Worm (Caenorhabditis elegans) whole organism, L4 larva: ENCODE measurements around the gene Y49F6B.20.

Experiments used
- F37D6.2 ChIP-seq: sonication (generic microtip); optimal IDR thresholded peaks from 2 replicates; lab custom pipeline; 2016; ENCODE audit warnings: mild to moderate bottlenecking, missing genetic modification characterization, missing compliant biosample characterization
- F44E2.7 ChIP-seq: fragments of 200-800 bp; sonication (Bioruptor generic); IDR thresholded peaks from 2 replicates; pipeline ENCODE4 v2.1.2; 2022; ENCODE audit warnings: missing genetic modification characterization, missing compliant biosample characterization
- F49E8.2 ChIP-seq: sonication (generic microtip); optimal IDR thresholded peaks from 2 replicates; lab custom pipeline; 2016; ENCODE audit warnings: missing compliant biosample characterization, mild to moderate bottlenecking, missing genetic modification characterization, borderline replicate concordance
- R02D3.7 ChIP-seq: fragments of 150-350 bp; sonication (generic microtip); optimal IDR thresholded peaks from 3 replicates; lab custom pipeline; 2014; ENCODE audit warnings: missing biosample characterization, missing genetic modification characterization
- T20F7.1 ChIP-seq: fragments of 200-800 bp; sonication (Bioruptor generic); optimal IDR thresholded peaks from 2 replicates; lab custom pipeline; 2018; ENCODE audit warnings: mild to moderate bottlenecking, missing genetic modification characterization, missing compliant biosample characterization
- Y105C5A.15 ChIP-seq: fragments of 200-800 bp; sonication (Bioruptor generic); IDR thresholded peaks from 2 replicates; pipeline ENCODE4 v1.3.6; 2022; ENCODE audit warnings: missing genetic modification characterization, missing compliant biosample characterization
- Y5F2A.4 ChIP-seq: fragments of 200-800 bp; sonication (Bioruptor generic); optimal IDR thresholded peaks from 2 replicates; lab custom pipeline; 2018; ENCODE audit warnings: mild to moderate bottlenecking, missing genetic modification characterization, missing compliant biosample characterization
- aly-2 ChIP-seq: sonication (generic microtip); optimal IDR thresholded peaks from 2 replicates; lab custom pipeline; 2018; ENCODE audit warnings: missing biosample characterization, missing genetic modification characterization
- arid-1 ChIP-seq: fragments of 200-800 bp; sonication (Bioruptor generic); conservative IDR thresholded peaks from 2 replicates; pipeline ENCODE4 v1.3.6; 2022; ENCODE audit warnings: missing genetic modification reagents, missing genetic modification characterization, missing compliant biosample characterization
- ceh-32 ChIP-seq: sonication (generic microtip); optimal IDR thresholded peaks from 2 replicates; lab custom pipeline; 2016; ENCODE audit warnings: mild to moderate bottlenecking, missing genetic modification characterization, missing compliant biosample characterization; ENCODE audit not compliant: poor library complexity
- ceh-44 ChIP-seq: fragments of 200-800 bp; sonication (Bioruptor generic); IDR thresholded peaks from 2 replicates; pipeline ENCODE4 v1.3.6; 2022; ENCODE audit warnings: missing genetic modification reagents, missing genetic modification characterization, missing compliant biosample characterization
- ceh-82 ChIP-seq: sonication (generic microtip); optimal IDR thresholded peaks from 2 replicates; lab custom pipeline; 2017; ENCODE audit warnings: missing biosample characterization, missing genetic modification characterization
- ces-1 ChIP-seq: fragments of 150-350 bp; sonication (generic microtip); optimal IDR thresholded peaks from 4 replicates; lab custom pipeline; 2014; ENCODE audit warnings: missing biosample characterization, missing genetic modification reagents, missing genetic modification characterization
- cey-2 ChIP-seq: sonication (generic microtip); optimal IDR thresholded peaks from 3 replicates; lab custom pipeline; 2017; ENCODE audit warnings: missing genetic modification characterization, mild to moderate bottlenecking, missing compliant biosample characterization, antibody characterized with exemption, borderline replicate concordance; ENCODE audit not compliant: insufficient read depth
- daf-12 ChIP-seq: fragments of 150-350 bp; optimal IDR thresholded peaks from 2 replicates; lab custom pipeline; 2014; ENCODE audit warnings: missing biosample characterization, missing genetic modification reagents, missing genetic modification characterization
- daf-16 ChIP-seq, 3 experiments: sonication (generic microtip); optimal IDR thresholded peaks; 2 replicates each; lab custom pipeline; 2016 to 2017; ENCODE audit warnings: missing genetic modification characterization in 3 of 3, missing genetic modification reagents in 3 of 3, mild to moderate bottlenecking in 2 of 3, missing compliant biosample characterization in 2 of 3, missing biosample characterization in 1 of 3, moderate library complexity in 1 of 3
- dpl-1 ChIP-seq: fragments of 150-350 bp; optimal IDR thresholded peaks from 2 replicates; lab custom pipeline; 2014; ENCODE audit warnings: missing biosample characterization, missing genetic modification reagents, missing genetic modification characterization
- duxl-1 ChIP-seq: sonication (generic microtip); optimal IDR thresholded peaks from 2 replicates; lab custom pipeline; 2016; ENCODE audit warnings: mild to moderate bottlenecking, missing genetic modification characterization, moderate library complexity, missing compliant biosample characterization; ENCODE audit not compliant: poor library complexity
- fkh-10 ChIP-seq: fragments of 150-350 bp; optimal IDR thresholded peaks from 2 replicates; lab custom pipeline; 2014; ENCODE audit warnings: missing biosample characterization, missing genetic modification reagents, missing genetic modification characterization
- hif-1 ChIP-seq, 2 experiments: sonication (generic microtip); optimal IDR thresholded peaks; 2 replicates each; lab custom pipeline; 2016 to 2017; ENCODE audit warnings: missing compliant biosample characterization in 2 of 2, missing genetic modification characterization in 2 of 2, missing genetic modification reagents in 2 of 2, missing genotype in 2 of 2, mild to moderate bottlenecking in 1 of 2
- lim-7 ChIP-seq: fragments of 200-800 bp; sonication (Bioruptor generic); IDR thresholded peaks from 2 replicates; pipeline ENCODE4 v1.3.6; 2022; ENCODE audit warnings: missing genetic modification characterization, missing compliant biosample characterization
- lin-1 ChIP-seq: fragments of 200-800 bp; sonication (Bioruptor generic); IDR thresholded peaks from 2 replicates; pipeline ENCODE4 v1.3.6; 2022; ENCODE audit warnings: missing genetic modification reagents, missing genetic modification characterization, missing compliant biosample characterization
- lin-13 ChIP-seq: fragments of 150-350 bp; optimal IDR thresholded peaks from 2 replicates; lab custom pipeline; 2014; ENCODE audit warnings: missing biosample characterization, missing genetic modification reagents, missing genetic modification characterization
- lin-29 ChIP-seq: fragments of 200-800 bp; sonication (Bioruptor generic); IDR thresholded peaks from 2 replicates; pipeline ENCODE4 v1.3.6; 2022; ENCODE audit warnings: missing genetic modification reagents, missing genetic modification characterization, missing compliant biosample characterization
- madf-5 ChIP-seq, 2 experiments: fragments of 200-800 bp; sonication (Bioruptor generic); IDR thresholded peaks; 2 replicates each; pipeline ENCODE4 v1.3.6; 2022; ENCODE audit warnings: missing compliant biosample characterization in 2 of 2, missing genetic modification characterization in 2 of 2
- mdl-1 ChIP-seq, 2 experiments: fragments of 150-350 bp in 1 of 2; sonication (generic microtip) in 1 of 2; optimal IDR thresholded peaks; 2 replicates each; lab custom pipeline; 2014 to 2017; ENCODE audit warnings: missing biosample characterization in 2 of 2, missing genetic modification characterization in 2 of 2
- mep-1 ChIP-seq: fragments of 150-350 bp; sonication (generic microtip); optimal IDR thresholded peaks from 3 replicates; lab custom pipeline; 2014; ENCODE audit warnings: missing biosample characterization, missing genetic modification characterization
- mes-2 ChIP-seq: sonication (generic microtip); optimal IDR thresholded peaks from 2 replicates; lab custom pipeline; 2016; ENCODE audit warnings: missing genotype, mild to moderate bottlenecking, missing genetic modification characterization, missing compliant biosample characterization; ENCODE audit not compliant: poor library complexity, severe bottlenecking
- mxl-2 ChIP-seq: fragments of 200-800 bp; sonication (Bioruptor generic); conservative IDR thresholded peaks from 2 replicates; pipeline ENCODE4 v1.3.6; 2022; ENCODE audit warnings: missing genetic modification reagents, missing genetic modification characterization, missing compliant biosample characterization
- mxl-3 ChIP-seq: fragments of 200-800 bp; sonication (Bioruptor generic); optimal IDR thresholded peaks from 2 replicates; lab custom pipeline; 2018; ENCODE audit warnings: mild to moderate bottlenecking, missing genetic modification characterization, missing compliant biosample characterization
- nhr-111 ChIP-seq: fragments of 200-800 bp; sonication (Bioruptor generic); optimal IDR thresholded peaks from 2 replicates; lab custom pipeline; 2018; ENCODE audit warnings: mild to moderate bottlenecking, missing genetic modification characterization, missing compliant biosample characterization
- nhr-237 ChIP-seq: sonication (generic microtip); optimal IDR thresholded peaks from 2 replicates; lab custom pipeline; 2017; ENCODE audit warnings: missing biosample characterization, missing genetic modification characterization
- nhr-41 ChIP-seq: fragments of 200-800 bp; sonication (Bioruptor generic); IDR thresholded peaks from 2 replicates; pipeline ENCODE4 v1.3.6; 2022; ENCODE audit warnings: missing genetic modification reagents, missing genetic modification characterization, missing compliant biosample characterization
- nhr-42 ChIP-seq: fragments of 200-800 bp; sonication (Bioruptor generic); IDR thresholded peaks from 2 replicates; pipeline ENCODE4 v1.3.6; 2022; ENCODE audit warnings: missing genetic modification characterization, missing compliant biosample characterization
- nhr-76 ChIP-seq: fragments of 150-350 bp; optimal IDR thresholded peaks from 2 replicates; lab custom pipeline; 2014; ENCODE audit warnings: missing biosample characterization, missing genetic modification characterization
- php-3 ChIP-seq: fragments of 200-800 bp; sonication (Bioruptor generic); IDR thresholded peaks from 2 replicates; pipeline ENCODE4 v1.3.6; 2022; ENCODE audit warnings: missing genetic modification reagents, missing genetic modification characterization, missing compliant biosample characterization
- pqm-1 ChIP-seq: sonication (generic microtip); optimal IDR thresholded peaks from 2 replicates; lab custom pipeline; 2017; ENCODE audit warnings: missing biosample characterization, missing genetic modification characterization
- rbr-2 ChIP-seq: sonication (generic microtip); optimal IDR thresholded peaks from 2 replicates; lab custom pipeline; 2016; ENCODE audit warnings: missing genotype, missing genetic modification characterization, missing compliant biosample characterization
- saeg-2 ChIP-seq: fragments of 200-800 bp; sonication (Bioruptor generic); IDR thresholded peaks from 2 replicates; pipeline ENCODE4 v1.3.6; 2022; ENCODE audit warnings: missing genetic modification reagents, missing genetic modification characterization, missing compliant biosample characterization
- sdz-12 ChIP-seq: fragments of 200-800 bp; sonication (Bioruptor generic); optimal IDR thresholded peaks from 2 replicates; lab custom pipeline; 2018; ENCODE audit warnings: mild to moderate bottlenecking, missing genetic modification characterization, missing compliant biosample characterization
- skn-1 ChIP-seq: fragments of 150-350 bp; optimal IDR thresholded peaks from 2 replicates; lab custom pipeline; 2014; ENCODE audit warnings: missing biosample characterization, missing genetic modification characterization
- unc-39 ChIP-seq: sonication (generic microtip); optimal IDR thresholded peaks from 2 replicates; lab custom pipeline; 2017; ENCODE audit warnings: missing biosample characterization, missing genetic modification characterization
- unc-62 ChIP-seq, 3 experiments: fragments of 150-350 bp in 1 of 3; sonication (generic microtip); optimal IDR thresholded peaks in 2 of 3; peaks in 1 of 3; 1 replicate in 1 of 3; 2 replicates in 2 of 3; lab custom pipeline; 2014 to 2017; ENCODE audit warnings: missing biosample characterization in 3 of 3, missing genetic modification characterization in 3 of 3, missing genetic modification reagents in 3 of 3, missing genotype in 1 of 3
- zfp-2 ChIP-seq: sonication (generic microtip); optimal IDR thresholded peaks from 2 replicates; lab custom pipeline; 2016; ENCODE audit warnings: mild to moderate bottlenecking, missing genetic modification characterization, missing compliant biosample characterization
- zip-11 ChIP-seq: fragments of 200-800 bp; sonication (Bioruptor generic); IDR thresholded peaks from 2 replicates; pipeline ENCODE4 v1.3.6; 2022; ENCODE audit warnings: missing genetic modification characterization, missing compliant biosample characterization
- zip-2 ChIP-seq: fragments of 150-350 bp; optimal IDR thresholded peaks from 2 replicates; lab custom pipeline; 2014; ENCODE audit warnings: missing biosample characterization, missing genetic modification characterization
- ztf-11 ChIP-seq: fragments of 150-350 bp; optimal IDR thresholded peaks from 2 replicates; lab custom pipeline; 2014; ENCODE audit warnings: missing biosample characterization, missing genetic modification characterization
- ztf-7 ChIP-seq: fragments of 150-350 bp; optimal IDR thresholded peaks from 2 replicates; lab custom pipeline; 2014; ENCODE audit warnings: missing biosample characterization, missing genetic modification characterization

Y49F6B.20 gene

DNA sequence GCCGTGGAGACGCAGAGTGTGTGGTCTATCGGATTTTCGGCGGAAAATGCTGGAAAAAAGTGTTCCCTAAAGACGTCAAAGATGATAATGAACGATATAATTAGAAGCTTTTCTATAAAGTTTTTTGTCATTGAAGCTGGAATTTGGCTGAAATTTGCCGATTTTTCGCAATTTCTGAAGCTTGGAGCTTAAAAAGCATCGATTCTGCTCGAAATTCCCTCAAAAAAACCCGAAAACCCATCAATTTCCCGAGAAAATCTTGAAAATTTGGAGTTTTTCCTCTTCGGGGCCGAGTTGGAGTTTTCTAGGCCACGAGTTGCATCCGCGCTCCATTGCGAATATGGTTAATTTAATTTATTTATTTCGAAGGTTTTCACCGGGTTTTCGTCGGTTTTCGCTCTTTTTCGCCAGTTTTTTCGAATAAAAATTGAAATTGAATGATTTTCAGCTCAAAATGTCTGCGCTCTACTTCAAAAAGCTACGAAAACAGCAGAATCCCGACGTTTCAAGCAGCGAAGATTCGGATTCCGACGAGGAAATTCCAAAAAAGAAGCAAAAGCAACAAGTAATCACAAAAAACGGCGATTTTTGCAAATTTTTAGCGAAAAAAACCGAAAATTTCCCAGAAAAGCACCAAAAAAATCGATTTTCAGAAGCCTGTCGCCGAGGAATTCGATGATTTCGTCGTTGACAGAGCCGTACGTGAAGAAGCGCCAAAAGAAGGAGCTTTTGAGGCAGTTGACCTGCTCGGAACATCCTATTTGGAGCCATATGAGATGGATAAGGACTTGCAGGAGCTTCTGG lies 32.3 kb upstream of the Y49F6B.20 start, which contains the start of the genes col-71 and Y49F6B.2 (continued):
- TF ChIP-seq T20F7.1 (GFP tag; lab: Kevin White, UChicago) (no peak), F44E2.7 (GFP tag; lab: Robert Waterston, UW) (no peak), dpl-1 (GFP tag; lab: Kevin White, UChicago) (peak; percentile 70), nhr-237 (tag; lab: Kevin White, UChicago) (no peak), saeg-2 (no peak), cey-2 (no peak), ztf-7 (no peak), zip-11 (GFP tag; lab: Robert Waterston, UW) (no peak), zfp-2 (tag; lab: Kevin White, UChicago) (no peak), lim-7 (no peak), R02D3.7 (no peak), pqm-1 (tag; lab: Kevin White, UChicago) (no peak), nhr-76 (tag; lab: Kevin White, UChicago) (no peak), unc-62 (GFP tag; optimal IDR thresholded peaks at IDR 0.05 in 1 of 2; lab: Kevin White, UChicago) (peak in 1 of 2 experiments; percentile 97), unc-62 (tag; optimal IDR thresholded peaks at IDR 0.05; lab: Kevin White, UChicago) (no peak), nhr-42 (GFP tag; lab: Robert Waterston, UW) (no peak), lin-13 (GFP tag; lab: Kevin White, UChicago) (peak; percentile 70), arid-1 (0 out of 2 replicates have a peak, but pooled peaks have one; percentile 7), F37D6.2 (tag; lab: Kevin White, UChicago) (peak; percentile 65), ceh-44 (peak; percentile 48; the same call in 1 of the 2 replicates), mxl-3 (no peak), ceh-32 (no peak), daf-16 (GFP tag; optimal IDR thresholded peaks at IDR 0.05; lab: Kevin White, UChicago) (no peak), daf-16 (tag; optimal IDR thresholded peaks at IDR 0.05; lab: Kevin White, UChicago) (peak; percentile 12), lin-1 (GFP tag; lab: Robert Waterston, UW) (no peak), Y105C5A.15 (no peak), nhr-111 (GFP tag; lab: Kevin White, UChicago) (no peak), unc-39 (tag; lab: Kevin White, UChicago) (no peak), lin-29 (no peak), nhr-41 (no peak), mep-1 (tag; lab: Kevin White, UChicago) (peak; percentile 65), mes-2 (tag; lab: Kevin White, UChicago) (peak; percentile 99), daf-12 (tag; lab: Kevin White, UChicago) (no peak), ceh-82 (no peak), mdl-1 (tag; optimal IDR thresholded peaks at IDR 0.05; lab: Kevin White, UChicago) (no peak), php-3 (GFP tag; lab: Robert Waterston, UW) (0 out of 2 replicates have a peak, but pooled peaks have one; percentile 30), fkh-10 (GFP tag; lab: Kevin White, UChicago) (peak; percentile 66), ztf-11 (tag; lab: Kevin White, UChicago) (no peak), duxl-1 (peak; percentile 67), hif-1 (tag; optimal IDR thresholded peaks at IDR 0.05; lab: Kevin White, UChicago) (peak in 1 of 2 experiments; percentile 86), rbr-2 (tag; lab: Kevin White, UChicago) (peak; percentile 78), madf-5 (GFP tag; IDR thresholded peaks at IDR 0.05; lab: Robert Waterston, UW) (no peak), zip-2 (tag; lab: Kevin White, UChicago) (no peak), sdz-12 (GFP tag; lab: Kevin White, UChicago) (no peak), ces-1 (GFP tag; lab: Kevin White, UChicago) (peak; percentile 95), mxl-2 (GFP tag; lab: Robert Waterston, UW) (no peak), aly-2 (tag; lab: Kevin White, UChicago) (no peak), F49E8.2 (tag; lab: Kevin White, UChicago) (no peak), Y5F2A.4 (GFP tag; lab: Kevin White, UChicago) (no peak), skn-1 (tag; lab: Kevin White, UChicago) (no peak)
